Fruit fly (Drosophila melanogaster): ENCODE measurements around the gene CG9777.

Gene CG9777

dm6 chrX:16647092-16647632, 15.1 kb upstream of the CG9777 start:
- no peak for TF ChIP-seq ERR (GFP tag; optimal IDR thresholded peaks at IDR 0.05)
- TF ChIP-seq NC2α (GFP tag; optimal IDR thresholded peaks at IDR 0.05), result no peak
- TF ChIP-seq tna (GFP tag; IDR thresholded peaks at IDR 0.05; ENCODE audit: partially characterized antibody), result no peak
- no peak for TF ChIP-seq Opbp (GFP tag; IDR thresholded peaks at IDR 0.05; ENCODE audit: partially characterized antibody)
- TF ChIP-seq sob (GFP tag; IDR thresholded peaks at IDR 0.05), result no peak
- no peak for TF ChIP-seq CG11695 (GFP tag; IDR thresholded peaks at IDR 0.05)
- no peak for TF ChIP-seq bab2 (GFP tag; optimal IDR thresholded peaks at IDR 0.05)
- no peak for TF ChIP-seq CG15479 (GFP tag; optimal IDR thresholded peaks at IDR 0.05)
- no peak for TF ChIP-seq pzg (GFP tag; optimal IDR thresholded peaks at IDR 0.05)
- no peak for TF ChIP-seq twi (tag; optimal IDR thresholded peaks at IDR 0.05)
- TF ChIP-seq CG2129 (GFP tag; IDR thresholded peaks at IDR 0.05; ENCODE audit: partially characterized antibody), result no peak
- TF ChIP-seq CG9609 (GFP tag; optimal IDR thresholded peaks at IDR 0.05), result no peak
- no peak for TF ChIP-seq CG2199 (GFP tag; IDR thresholded peaks at IDR 0.05)
- no peak for TF ChIP-seq CG5953 (GFP tag; IDR thresholded peaks at IDR 0.05)
- no peak for TF ChIP-seq CG1792 (GFP tag; optimal IDR thresholded peaks at IDR 0.05)

- TF ChIP-seq Dfd (GFP tag; optimal IDR thresholded peaks at IDR 0.05) (no peak), CG6813 (GFP tag; optimal IDR thresholded peaks at IDR 0.05) (no peak), chinmo (GFP tag; IDR thresholded peaks at IDR 0.05; ENCODE audit: partially characterized antibody) (0 out of 4 replicates have a peak, but pooled peaks have one; percentile 7), CG2712 (tag; optimal IDR thresholded peaks at IDR 0.05) (no peak), so (GFP tag; IDR thresholded peaks at IDR 0.05) (no peak), Aef1 (GFP tag; IDR thresholded peaks at IDR 0.05) (no peak), CG1832 (GFP tag; optimal IDR thresholded peaks at IDR 0.05) (no peak), unpg (GFP tag; optimal IDR thresholded peaks at IDR 0.05) (no peak), CG1603 (tag; optimal IDR thresholded peaks at IDR 0.05) (no peak), row (GFP tag; IDR thresholded peaks at IDR 0.05) (no peak), luna (GFP tag; optimal IDR thresholded peaks at IDR 0.05) (no peak), Asciz (GFP tag; optimal IDR thresholded peaks at IDR 0.05) (no peak), Sox100B (GFP tag; optimal IDR thresholded peaks at IDR 0.05) (no peak), CG10366 (GFP tag; IDR thresholded peaks at IDR 0.05) (no peak), oc (tag; optimal IDR thresholded peaks at IDR 0.05) (peak; percentile 4), CG8359 (GFP tag; optimal IDR thresholded peaks at IDR 0.05; ENCODE audit: borderline replicate concordance) (no peak), CG17186 (GFP tag; optimal IDR thresholded peaks at IDR 0.05) (no peak), Pdp1 (GFP tag; optimal IDR thresholded peaks at IDR 0.05) (peak in 1 of 2 experiments; percentile 88), inv (GFP tag; IDR thresholded peaks at IDR 0.05; ENCODE audit: partially characterized antibody) (no peak), Ptx1 (GFP tag; IDR thresholded peaks at IDR 0.05) (no peak), Blimp-1 (GFP tag; optimal IDR thresholded peaks at IDR 0.05) (peak; percentile 56), CG3407 (GFP tag; optimal IDR thresholded peaks at IDR 0.05) (no peak), sr (GFP tag; IDR thresholded peaks at IDR 0.05) (no peak), gt (GFP tag; IDR thresholded peaks at IDR 0.05) (no peak), Hr51 (GFP tag; optimal IDR thresholded peaks at IDR 0.05) (no peak), ab (GFP tag; optimal IDR thresholded peaks at IDR 0.05) (no peak), sqz (GFP tag; optimal IDR thresholded peaks at IDR 0.05) (no peak)
Observed at dm6 chrX:16645472-16645871, 13.4 kb upstream of the CG9777 start.
